Worm (Caenorhabditis elegans) whole organism, late embryonic: ENCODE data around the gene F13B9.2.
A peak's percentile ranks its signal among the peaks of the same experiment; 100 is the strongest.

Experiments used
- C38D4.7 ChIP-seq: fragments of 200-800 bp; sonication (Bioruptor generic); optimal IDR thresholded peaks from 2 replicates; lab custom pipeline; 2018; ENCODE audit warnings: mild to moderate bottlenecking, missing genetic modification characterization, moderate library complexity, missing compliant biosample characterization
- F13H6.1 ChIP-seq: sonication (generic microtip); optimal IDR thresholded peaks from 2 replicates; lab custom pipeline; 2016; ENCODE audit warnings: missing genetic modification characterization, missing compliant biosample characterization
- K02D7.2 ChIP-seq: sonication (generic microtip); optimal IDR thresholded peaks from 2 replicates; lab custom pipeline; 2017; ENCODE audit warnings: mild to moderate bottlenecking, missing genetic modification characterization, missing compliant biosample characterization
- T23F11.4 ChIP-seq: fragments of 200-800 bp; sonication (Bioruptor generic); optimal IDR thresholded peaks from 2 replicates; lab custom pipeline; 2018; ENCODE audit warnings: mild to moderate bottlenecking, missing genetic modification characterization, missing compliant biosample characterization
- ahr-1 ChIP-seq: sonication (generic microtip); optimal IDR thresholded peaks from 2 replicates; lab custom pipeline; 2016; ENCODE audit warnings: missing genetic modification characterization, missing compliant biosample characterization
- ama-1 ChIP-seq: fragments of 150-350 bp; optimal IDR thresholded peaks from 2 replicates; lab custom pipeline; 2014
- ceh-2 ChIP-seq: sonication (generic microtip); optimal IDR thresholded peaks from 2 replicates; lab custom pipeline; 2016; ENCODE audit warnings: missing genotype, missing genetic modification characterization, missing compliant biosample characterization
- ceh-30 ChIP-seq: fragments of 150-350 bp; optimal IDR thresholded peaks from 2 replicates; lab custom pipeline; 2014; ENCODE audit warnings: missing biosample characterization, missing genetic modification characterization
- ceh-31 ChIP-seq: sonication (generic microtip); optimal IDR thresholded peaks from 2 replicates; lab custom pipeline; 2016; ENCODE audit warnings: missing genetic modification characterization, missing compliant biosample characterization
- ceh-34 ChIP-seq: sonication (generic microtip); optimal IDR thresholded peaks from 2 replicates; lab custom pipeline; 2016; ENCODE audit warnings: mild to moderate bottlenecking, missing genetic modification characterization, missing compliant biosample characterization
- ceh-6 ChIP-seq: fragments of 200-800 bp; sonication (Bioruptor generic); optimal IDR thresholded peaks from 2 replicates; lab custom pipeline; 2018; ENCODE audit warnings: mild to moderate bottlenecking, missing genetic modification characterization, missing compliant biosample characterization
- che-1 ChIP-seq: sonication (generic microtip); optimal IDR thresholded peaks from 2 replicates; lab custom pipeline; 2016; ENCODE audit warnings: mild to moderate bottlenecking, missing genetic modification characterization, missing compliant biosample characterization
- dve-1 ChIP-seq: sonication (generic microtip); optimal IDR thresholded peaks from 2 replicates; lab custom pipeline; 2017; ENCODE audit warnings: antibody characterized with exemption, mild to moderate bottlenecking, missing genetic modification characterization, missing compliant biosample characterization
- elt-2 ChIP-seq: sonication (generic microtip); optimal IDR thresholded peaks from 2 replicates; lab custom pipeline; 2016; ENCODE audit warnings: missing genetic modification reagents, missing genetic modification characterization, missing compliant biosample characterization
- elt-4 ChIP-seq: sonication (generic microtip); optimal IDR thresholded peaks from 2 replicates; lab custom pipeline; 2016; ENCODE audit warnings: missing genetic modification characterization, missing compliant biosample characterization
- fax-1 ChIP-seq: sonication (generic microtip); optimal IDR thresholded peaks from 2 replicates; lab custom pipeline; 2016; ENCODE audit warnings: missing genotype, missing genetic modification characterization, missing compliant biosample characterization
- gmeb-2 ChIP-seq: sonication (generic microtip); optimal IDR thresholded peaks from 2 replicates; lab custom pipeline; 2016; ENCODE audit warnings: missing genetic modification characterization, inconsistent platforms, missing compliant biosample characterization
- hlh-13 ChIP-seq: fragments of 200-800 bp; sonication (Bioruptor generic); optimal IDR thresholded peaks from 2 replicates; lab custom pipeline; 2018; ENCODE audit warnings: mild to moderate bottlenecking, missing genetic modification characterization, missing compliant biosample characterization
- hlh-15 ChIP-seq: sonication (generic microtip); optimal IDR thresholded peaks from 2 replicates; lab custom pipeline; 2016; ENCODE audit warnings: missing genetic modification characterization, missing compliant biosample characterization
- hlh-30 ChIP-seq: sonication (generic microtip); optimal IDR thresholded peaks from 2 replicates; lab custom pipeline; 2017; ENCODE audit warnings: antibody characterized with exemption, missing genetic modification characterization, missing compliant biosample characterization; ENCODE audit not compliant: insufficient read depth
- lim-6 ChIP-seq: sonication (generic microtip); optimal IDR thresholded peaks from 2 replicates; lab custom pipeline; 2016; ENCODE audit warnings: missing genetic modification characterization, missing compliant biosample characterization
- nhr-232 ChIP-seq: sonication (generic microtip); optimal IDR thresholded peaks from 2 replicates; lab custom pipeline; 2016; ENCODE audit warnings: missing genetic modification characterization, missing compliant biosample characterization
- pag-3 ChIP-seq: sonication (generic microtip); optimal IDR thresholded peaks from 2 replicates; lab custom pipeline; 2016; ENCODE audit warnings: missing compliant biosample characterization, missing genetic modification characterization, borderline replicate concordance
- pha-2 ChIP-seq: sonication (generic microtip); optimal IDR thresholded peaks from 2 replicates; lab custom pipeline; 2017; ENCODE audit warnings: mild to moderate bottlenecking, missing genetic modification characterization, missing compliant biosample characterization
- pqm-1 ChIP-seq: sonication (generic microtip); optimal IDR thresholded peaks from 2 replicates; lab custom pipeline; 2016; ENCODE audit warnings: missing genetic modification characterization, missing compliant biosample characterization
- pros-1 ChIP-seq: fragments of 150-350 bp; optimal IDR thresholded peaks from 2 replicates; lab custom pipeline; 2014; ENCODE audit warnings: missing biosample characterization, missing genetic modification reagents, missing genetic modification characterization
- sox-2 ChIP-seq: fragments of 200-800 bp; sonication (Bioruptor generic); IDR thresholded peaks from 2 replicates; pipeline ENCODE4 v1.3.6; 2022; ENCODE audit warnings: missing genetic modification reagents, missing genetic modification characterization, missing compliant biosample characterization
- sox-4 ChIP-seq: sonication (generic microtip); optimal IDR thresholded peaks from 2 replicates; lab custom pipeline; 2017; ENCODE audit warnings: mild to moderate bottlenecking, missing genetic modification characterization, inconsistent platforms, missing compliant biosample characterization
- tbx-2 ChIP-seq: sonication (generic microtip); optimal IDR thresholded peaks from 2 replicates; lab custom pipeline; 2016; ENCODE audit warnings: missing genetic modification characterization, missing compliant biosample characterization
- ttx-3 ChIP-seq: sonication (generic microtip); optimal IDR thresholded peaks from 2 replicates; lab custom pipeline; 2016; ENCODE audit warnings: missing genetic modification reagents, missing genetic modification characterization, missing compliant biosample characterization
- unc-3 ChIP-seq, 2 experiments: fragments of 200-800 bp in 1 of 2; sonication (Bioruptor generic) in 1 of 2; sonication (generic microtip) in 1 of 2; conservative IDR thresholded peaks in 1 of 2; optimal IDR thresholded peaks in 1 of 2; 2 replicates each; pipeline versions ENCODE4 v1.3.6 to Lab custom; 2016 to 2022; ENCODE audit warnings: missing compliant biosample characterization in 2 of 2, missing genetic modification characterization in 2 of 2, missing genetic modification reagents in 1 of 2
- unc-42 ChIP-seq: sonication (generic microtip); optimal IDR thresholded peaks from 2 replicates; lab custom pipeline; 2016; ENCODE audit warnings: missing genotype, missing genetic modification characterization, missing compliant biosample characterization
- unc-86 ChIP-seq: sonication (generic microtip); optimal IDR thresholded peaks from 2 replicates; lab custom pipeline; 2016; ENCODE audit warnings: missing genetic modification characterization, missing compliant biosample characterization
- zip-5 ChIP-seq: sonication (generic microtip); optimal IDR thresholded peaks from 2 replicates; lab custom pipeline; 2016; ENCODE audit warnings: missing genetic modification characterization, missing compliant biosample characterization

Gene F13B9.2

ce11 chrX:8238639-8239055 is 46.8 kb upstream of the F13B9.2 start:
- TF ChIP-seq dve-1 (tag; lab: Kevin White, UChicago) (peak; percentile 10), unc-86 (no peak)

ce11 chrX:8241906-8242305 is 43.6 kb upstream of the F13B9.2 start, which contains the start of gene endu-2:
endu-2 (plus strand) TSS chrX:8242301.
- TF ChIP-seq ahr-1 (tag; lab: Kevin White, UChicago) (no peak), hlh-30 (tag; lab: Kevin White, UChicago) (no peak), che-1 (no peak), elt-4 (tag; lab: Kevin White, UChicago) (no peak), F13H6.1 (tag; lab: Kevin White, UChicago) (no peak), ceh-31 (tag; lab: Kevin White, UChicago) (no peak), fax-1 (tag; lab: Kevin White, UChicago) (no peak), ceh-6 (GFP tag; lab: Kevin White, UChicago) (no peak), pag-3 (no peak), ttx-3 (tag; lab: Kevin White, UChicago) (no peak), K02D7.2 (tag; lab: Kevin White, UChicago) (no peak), sox-4 (tag; lab: Kevin White, UChicago) (no peak), T23F11.4 (GFP tag; lab: Kevin White, UChicago) (no peak), ama-1 (lab: Kevin White, UChicago) (no peak), lim-6 (tag; lab: Kevin White, UChicago) (no peak)

- no peak for TF ChIP-seq tbx-2 (tag; lab: Kevin White, UChicago)
- peak; percentile 58 for TF ChIP-seq elt-2 (tag; lab: Kevin White, UChicago)
These were observed 42.4 kb upstream of the F13B9.2 start for ce11 chrX:8243116-8243515.

- TF ChIP-seq pqm-1 (tag; lab: Kevin White, UChicago) (no peak), ceh-34 (no peak), sox-4 (tag; lab: Kevin White, UChicago) (no peak), hlh-13 (GFP tag; lab: Kevin White, UChicago) (no peak), ceh-2 (no peak), che-1 (no peak), elt-2 (tag; lab: Kevin White, UChicago) (peak; percentile 46)
These were observed 39.4 kb upstream of the F13B9.2 start, which contains the start of gene kqt-2 for ce11 chrX:8246126-8246525. kqt-2 (minus strand) TSS chrX:8246369.

- no peak for TF ChIP-seq hlh-15 (tag; lab: Kevin White, UChicago)
- TF ChIP-seq lim-6 (tag; lab: Kevin White, UChicago): no peak
- TF ChIP-seq zip-5 (tag; lab: Kevin White, UChicago): no peak
- no peak for TF ChIP-seq elt-4 (tag; lab: Kevin White, UChicago)
- no peak for TF ChIP-seq gmeb-2 (tag; lab: Kevin White, UChicago)
- TF ChIP-seq pqm-1 (tag; lab: Kevin White, UChicago): no peak
- TF ChIP-seq pha-2 (tag; lab: Kevin White, UChicago): no peak
- TF ChIP-seq ceh-30: no peak
- no peak for TF ChIP-seq sox-2
- no peak for TF ChIP-seq ceh-6 (GFP tag; lab: Kevin White, UChicago)
- TF ChIP-seq pros-1 (tag; lab: Kevin White, UChicago): no peak
- no peak for TF ChIP-seq unc-42 (tag; lab: Kevin White, UChicago)
- no peak for TF ChIP-seq C38D4.7 (GFP tag; lab: Kevin White, UChicago)
- TF ChIP-seq nhr-232: no peak
- TF ChIP-seq fax-1 (tag; lab: Kevin White, UChicago): no peak
- no peak for TF ChIP-seq unc-3 (GFP tag; conservative IDR thresholded peaks at IDR 0.05; lab: Robert Waterston, UW)
- no peak for TF ChIP-seq unc-3 (tag; optimal IDR thresholded peaks at IDR 0.05; lab: Kevin White, UChicago)
These were observed 38.4 kb upstream of the F13B9.2 start for ce11 chrX:8247088-8247487.
